Fruit fly (Drosophila melanogaster): Measurements from ENCODE around the gene CG7465.

Gene CG7465

dm6 chr3L:4463773-4464301 lies 16.2 kb upstream of the CG7465 start, which contains the start of gene CG15024:
TSS of gene CG15024 (minus strand) at chr3L:4463823.
- TF ChIP-seq Myc (optimal IDR thresholded peaks at IDR 0.05) (no peak), insv (optimal IDR thresholded peaks at IDR 0.05) (no peak), h (optimal IDR thresholded peaks at IDR 0.05) (no peak), Sin3A (optimal IDR thresholded peaks at IDR 0.05) (no peak), psq (optimal IDR thresholded peaks at IDR 0.05) (no peak), ttk (optimal IDR thresholded peaks at IDR 0.05) (no peak)

- TF ChIP-seq insv (optimal IDR thresholded peaks at IDR 0.05) (no peak), ttk (optimal IDR thresholded peaks at IDR 0.05) (no peak), h (optimal IDR thresholded peaks at IDR 0.05) (no peak), Sin3A (optimal IDR thresholded peaks at IDR 0.05) (no peak)
These were observed 13.6 kb upstream of the CG7465 start, which contains the start of gene CG32241 for dm6 chr3L:4466530-4466929. TSS of gene CG32241 (minus strand) at chr3L:4466630.

- TF ChIP-seq Sin3A (optimal IDR thresholded peaks at IDR 0.05): no peak
- TF ChIP-seq ttk (optimal IDR thresholded peaks at IDR 0.05): no peak
- no peak for TF ChIP-seq h (optimal IDR thresholded peaks at IDR 0.05)
- TF ChIP-seq insv (optimal IDR thresholded peaks at IDR 0.05): no peak
These were observed 10.4 kb upstream of the CG7465 start, which contains the start of gene CG32249 for dm6 chr3L:4469701-4470100. TSS of gene CG32249 (plus strand) at chr3L:4470001.

dm6 chr3L:4471449-4471848 lies 8.6 kb upstream of the CG7465 start, which contains the start of gene CG32248:
TSS of gene CG32248 (plus strand) at chr3L:4471749.
- TF ChIP-seq insv (optimal IDR thresholded peaks at IDR 0.05) (no peak), Myc (optimal IDR thresholded peaks at IDR 0.05) (no peak), h (optimal IDR thresholded peaks at IDR 0.05) (no peak), psq (optimal IDR thresholded peaks at IDR 0.05) (no peak)

- TF ChIP-seq Sin3A (optimal IDR thresholded peaks at IDR 0.05) (no peak), ttk (optimal IDR thresholded peaks at IDR 0.05) (no peak), insv (optimal IDR thresholded peaks at IDR 0.05) (no peak), h (optimal IDR thresholded peaks at IDR 0.05) (no peak), psq (optimal IDR thresholded peaks at IDR 0.05) (no peak), Myc (optimal IDR thresholded peaks at IDR 0.05) (no peak)
These were observed 7.3 kb upstream of the CG7465 start, which contains the start of gene CG11349 for dm6 chr3L:4472768-4473167. TSS of gene CG11349 (plus strand) at chr3L:4473068.

dm6 chr3L:4474946-4475470 lies 5.1 kb upstream of the CG7465 start:
- TF ChIP-seq Myc (optimal IDR thresholded peaks at IDR 0.05) (no peak), insv (optimal IDR thresholded peaks at IDR 0.05) (no peak), Sin3A (optimal IDR thresholded peaks at IDR 0.05) (no peak), ttk (optimal IDR thresholded peaks at IDR 0.05) (no peak), psq (optimal IDR thresholded peaks at IDR 0.05) (no peak), h (optimal IDR thresholded peaks at IDR 0.05) (no peak)

- no peak for TF ChIP-seq insv (optimal IDR thresholded peaks at IDR 0.05)
- TF ChIP-seq h (optimal IDR thresholded peaks at IDR 0.05): no peak
- TF ChIP-seq Sin3A (optimal IDR thresholded peaks at IDR 0.05): no peak
- TF ChIP-seq Myc (optimal IDR thresholded peaks at IDR 0.05): no peak
These were observed 4.4 kb upstream of the CG7465 start for dm6 chr3L:4475704-4476103.

- TF ChIP-seq h (optimal IDR thresholded peaks at IDR 0.05) (no peak), Myc (optimal IDR thresholded peaks at IDR 0.05) (no peak), Sin3A (optimal IDR thresholded peaks at IDR 0.05) (no peak), psq (optimal IDR thresholded peaks at IDR 0.05) (no peak), insv (optimal IDR thresholded peaks at IDR 0.05) (no peak), ttk (optimal IDR thresholded peaks at IDR 0.05) (no peak)
These were observed 2.3 kb upstream of the CG7465 start for dm6 chr3L:4477656-4478254.

dm6 chr3L:4480764-4481163 lies 681 bp downstream of the CG7465 start:
- TF ChIP-seq Myc (optimal IDR thresholded peaks at IDR 0.05): no peak
- no peak for TF ChIP-seq h (optimal IDR thresholded peaks at IDR 0.05)
- TF ChIP-seq ttk (optimal IDR thresholded peaks at IDR 0.05): no peak
- TF ChIP-seq Sin3A (optimal IDR thresholded peaks at IDR 0.05): no peak
- TF ChIP-seq insv (optimal IDR thresholded peaks at IDR 0.05): no peak
- TF ChIP-seq psq (optimal IDR thresholded peaks at IDR 0.05): no peak

- TF ChIP-seq insv (optimal IDR thresholded peaks at IDR 0.05) (no peak), Myc (optimal IDR thresholded peaks at IDR 0.05) (no peak), h (optimal IDR thresholded peaks at IDR 0.05) (no peak), Sin3A (optimal IDR thresholded peaks at IDR 0.05) (no peak), psq (optimal IDR thresholded peaks at IDR 0.05) (no peak), ttk (optimal IDR thresholded peaks at IDR 0.05) (no peak)
These were observed 2.4 kb downstream of the CG7465 start, which contains the start of gene CG11350 for dm6 chr3L:4482509-4482908. TSS of gene CG11350 (plus strand) at chr3L:4482809.

- TF ChIP-seq ttk (optimal IDR thresholded peaks at IDR 0.05) (no peak), Myc (optimal IDR thresholded peaks at IDR 0.05) (no peak), h (optimal IDR thresholded peaks at IDR 0.05) (no peak)
These were observed 4.5 kb downstream of the CG7465 start for dm6 chr3L:4484623-4485022.

- TF ChIP-seq ttk (optimal IDR thresholded peaks at IDR 0.05) (no peak), Myc (optimal IDR thresholded peaks at IDR 0.05) (no peak), psq (optimal IDR thresholded peaks at IDR 0.05) (no peak), h (optimal IDR thresholded peaks at IDR 0.05) (no peak), insv (optimal IDR thresholded peaks at IDR 0.05) (no peak), Sin3A (optimal IDR thresholded peaks at IDR 0.05) (no peak)
These were observed 9.4 kb downstream of the CG7465 start for dm6 chr3L:4489490-4489889.

Data from Kc167 (cell line).